Worm (Caenorhabditis elegans) whole organism, early embryonic: ENCODE data around the gene F09C6.13.

Experiments
- B0310.2 ChIP-seq: sonication (generic microtip); optimal IDR thresholded peaks from 2 replicates; lab custom pipeline; 2016; ENCODE audit warnings: mild to moderate bottlenecking, missing genetic modification characterization, missing compliant biosample characterization
- F13C5.2 ChIP-seq: sonication (generic microtip); optimal IDR thresholded peaks from 2 replicates; lab custom pipeline; 2017; ENCODE audit warnings: mild to moderate bottlenecking, missing genetic modification characterization, inconsistent platforms, missing compliant biosample characterization
- aly-1 ChIP-seq: sonication (generic microtip); optimal IDR thresholded peaks from 2 replicates; lab custom pipeline; 2016; ENCODE audit warnings: missing genetic modification characterization, missing compliant biosample characterization
- ama-1 ChIP-seq: fragments of 150-350 bp; optimal IDR thresholded peaks from 2 replicates; lab custom pipeline; 2014
- ceh-13 ChIP-seq: fragments of 200-800 bp; sonication (Bioruptor generic); optimal IDR thresholded peaks from 2 replicates; lab custom pipeline; 2018; ENCODE audit warnings: mild to moderate bottlenecking, missing genetic modification characterization, missing compliant biosample characterization
- ceh-36 ChIP-seq: sonication (generic microtip); optimal IDR thresholded peaks from 2 replicates; lab custom pipeline; 2016; ENCODE audit warnings: missing genetic modification characterization, inconsistent platforms, missing compliant biosample characterization
- ets-7 ChIP-seq: sonication (generic microtip); optimal IDR thresholded peaks from 2 replicates; lab custom pipeline; 2016; ENCODE audit warnings: missing genotype, missing genetic modification characterization, missing compliant biosample characterization
- flt-1 ChIP-seq: fragments of 200-800 bp; sonication (Bioruptor generic); IDR thresholded peaks from 2 replicates; pipeline ENCODE4 v1.3.6; 2022; ENCODE audit warnings: missing genetic modification characterization, missing compliant biosample characterization
- hmbx-1 ChIP-seq: sonication (generic microtip); optimal IDR thresholded peaks from 2 replicates; lab custom pipeline; 2016; ENCODE audit warnings: mild to moderate bottlenecking, missing genetic modification characterization, missing compliant biosample characterization
- hmg-4 ChIP-seq: fragments of 200-800 bp; sonication (Bioruptor generic); optimal IDR thresholded peaks from 2 replicates; lab custom pipeline; 2018; ENCODE audit warnings: mild to moderate bottlenecking, missing genetic modification characterization, missing compliant biosample characterization
- hnd-1 ChIP-seq: sonication (generic microtip); optimal IDR thresholded peaks from 2 replicates; lab custom pipeline; 2016; ENCODE audit warnings: missing genetic modification characterization, missing compliant biosample characterization
- pes-1 ChIP-seq: fragments of 200-800 bp; sonication (Bioruptor generic); IDR thresholded peaks from 2 replicates; pipeline ENCODE4 v1.3.6; 2022; ENCODE audit warnings: missing genetic modification reagents, missing genetic modification characterization, missing compliant biosample characterization
- scrt-1 ChIP-seq: fragments of 200-800 bp; sonication (Bioruptor generic); IDR thresholded peaks from 2 replicates; pipeline ENCODE4 v1.3.6; 2022; ENCODE audit warnings: missing genetic modification characterization, missing compliant biosample characterization
- sea-1 ChIP-seq: fragments of 200-800 bp; sonication (Bioruptor generic); conservative IDR thresholded peaks from 2 replicates; pipeline ENCODE4 v1.3.6; 2022; ENCODE audit warnings: missing genetic modification characterization, missing compliant biosample characterization
- tbx-11 ChIP-seq: fragments of 200-800 bp; sonication (Bioruptor generic); IDR thresholded peaks from 2 replicates; pipeline ENCODE4 v1.3.6; 2022; ENCODE audit warnings: missing genetic modification characterization, missing compliant biosample characterization
- tbx-37 ChIP-seq: fragments of 200-800 bp; sonication (Bioruptor generic); conservative IDR thresholded peaks from 2 replicates; pipeline ENCODE4 v1.3.6; 2022; ENCODE audit warnings: missing genetic modification reagents, missing genetic modification characterization, missing compliant biosample characterization
- tra-4 ChIP-seq: sonication (generic microtip); optimal IDR thresholded peaks from 2 replicates; lab custom pipeline; 2017; ENCODE audit warnings: missing genetic modification characterization, missing compliant biosample characterization

Gene F09C6.13

DNA sequence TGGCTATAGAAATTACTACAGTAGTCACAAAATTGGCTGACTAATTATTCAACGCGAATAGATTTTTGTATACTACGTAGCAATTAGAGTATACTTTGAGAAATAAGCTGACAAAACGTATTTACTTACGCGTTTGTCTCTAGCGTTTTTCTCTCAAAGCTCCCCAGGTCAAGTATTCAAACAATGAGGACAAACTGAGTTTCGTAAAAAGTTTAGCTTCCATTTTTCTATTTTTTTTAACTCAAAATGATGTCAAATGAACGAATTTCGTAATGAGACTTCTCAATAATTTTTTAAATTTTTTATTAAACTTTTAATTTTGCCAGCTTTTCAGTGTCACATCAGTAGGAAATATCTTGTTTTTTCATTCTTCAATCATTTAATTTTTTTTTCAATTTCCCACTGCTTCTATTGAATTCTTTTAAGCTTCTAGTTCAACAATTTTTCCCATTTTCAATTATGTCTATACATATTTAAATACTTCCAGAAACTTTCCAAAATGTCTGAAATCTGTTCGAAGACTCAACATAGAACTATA, 4.0 kb downstream of the F09C6.13 start, which contains the start of the genes ifas-2 and fbxa-44:
TSS of gene ifas-2 (minus strand) at position 101 of the 538 bp plus-strand sequence.
TSS of gene fbxa-44 (plus strand) at position 488 of the 538 bp plus-strand sequence.
- TF ChIP-seq tbx-11, result no peak
- no peak for TF ChIP-seq tra-4 (tag; lab: Kevin White, UChicago)
- no peak for TF ChIP-seq hmg-4 (GFP tag; lab: Kevin White, UChicago)
- no peak for TF ChIP-seq F13C5.2
- no peak for TF ChIP-seq hnd-1 (tag; lab: Kevin White, UChicago)
- TF ChIP-seq ets-7 (tag; lab: Kevin White, UChicago), result no peak
- TF ChIP-seq tbx-37, result no peak
- TF ChIP-seq aly-1 (tag; lab: Kevin White, UChicago), result no peak
- no peak for TF ChIP-seq ceh-36 (tag; lab: Kevin White, UChicago)

DNA sequence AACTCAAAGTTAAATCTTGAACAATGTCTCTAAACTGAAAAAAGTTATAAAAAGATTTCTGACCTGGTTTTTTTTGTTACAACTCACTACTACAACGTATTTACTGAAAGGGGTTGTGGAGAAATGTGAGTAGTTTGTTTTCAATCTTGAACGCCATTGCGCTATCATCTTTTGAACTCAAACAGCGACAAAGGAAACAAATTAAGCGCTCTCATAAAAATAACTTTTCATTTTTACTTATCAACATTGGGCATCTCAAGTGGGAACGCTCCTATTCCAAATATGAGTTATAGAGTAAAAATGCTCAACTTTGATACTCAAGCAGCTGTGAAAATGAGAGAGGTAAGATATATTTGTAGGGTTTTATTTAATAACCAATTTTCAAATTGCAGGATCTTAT, 8.6 kb downstream of the F09C6.13 start, which contains the start of gene F09C6.15:
TSS of gene F09C6.15 (plus strand) at position 301 of the 400 bp plus-strand sequence.
- TF ChIP-seq flt-1 (no peak), hnd-1 (tag; lab: Kevin White, UChicago) (no peak), aly-1 (tag; lab: Kevin White, UChicago) (no peak), scrt-1 (GFP tag; lab: Robert Waterston, UW) (no peak), sea-1 (GFP tag; lab: Robert Waterston, UW) (no peak)

ce11 chrV:16899355-16899754, 14.5 kb downstream of the F09C6.13 start, which contains the start of gene fbxa-45:
TSS of gene fbxa-45 (minus strand) at chrV:16899455.
- TF ChIP-seq scrt-1 (GFP tag; lab: Robert Waterston, UW) (no peak), ama-1 (no peak), F13C5.2 (no peak), aly-1 (tag; lab: Kevin White, UChicago) (no peak), hmg-4 (GFP tag; lab: Kevin White, UChicago) (no peak), tra-4 (tag; lab: Kevin White, UChicago) (no peak)

DNA sequence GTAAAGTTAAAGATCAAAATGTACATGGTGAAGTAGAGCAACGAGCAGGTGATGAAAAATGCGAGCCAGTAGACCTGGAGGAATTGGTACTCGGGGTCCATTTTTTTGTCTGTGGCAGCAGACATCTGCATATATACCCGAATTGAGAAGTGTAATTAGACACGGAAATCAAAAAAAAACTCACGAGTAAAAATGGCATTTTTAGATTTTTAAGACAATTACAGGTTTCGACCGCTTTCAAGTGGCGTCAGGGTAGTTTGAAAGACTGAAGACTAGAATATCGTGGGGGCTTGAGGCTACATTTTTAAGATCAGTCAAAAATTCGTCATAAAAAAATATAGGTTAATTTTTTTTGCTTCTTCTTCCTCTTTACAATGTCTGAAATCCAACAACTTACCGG, 17.9 kb downstream of the F09C6.13 start, which contains the start of gene srd-68:
TSS of gene srd-68 (minus strand) at position 101 of the 400 bp plus-strand sequence.
- TF ChIP-seq hmbx-1, result no peak
- TF ChIP-seq tra-4 (tag; lab: Kevin White, UChicago), result no peak
- TF ChIP-seq ceh-13 (GFP tag; lab: Kevin White, UChicago), result no peak

DNA sequence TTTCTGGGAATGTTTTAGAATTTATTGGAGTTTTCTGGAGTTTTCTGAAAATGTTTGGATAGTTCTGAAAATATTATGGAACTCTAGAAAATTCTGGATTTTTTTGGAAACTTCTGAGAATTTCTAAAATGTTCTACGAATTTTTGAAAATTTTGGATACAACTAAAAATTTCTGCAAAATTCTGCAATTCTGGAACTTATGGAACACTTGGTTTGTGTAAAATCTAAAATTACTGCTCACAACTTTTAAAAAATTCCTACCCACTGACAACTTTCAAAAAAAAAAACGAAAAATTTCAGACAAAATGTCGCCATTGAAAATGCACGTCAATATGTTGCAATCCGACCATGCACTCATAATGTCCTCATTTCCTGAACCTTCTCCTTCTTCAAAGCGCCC, 19.8 kb downstream of the F09C6.13 start, which contains the start of gene nhr-262:
TSS of gene nhr-262 (plus strand) at position 301 of the 400 bp plus-strand sequence.
- TF ChIP-seq hmg-4 (GFP tag; lab: Kevin White, UChicago), result no peak
- no peak for TF ChIP-seq flt-1
- TF ChIP-seq ets-7 (tag; lab: Kevin White, UChicago), result no peak
- TF ChIP-seq tra-4 (tag; lab: Kevin White, UChicago), result no peak
- no peak for TF ChIP-seq ama-1
- TF ChIP-seq aly-1 (tag; lab: Kevin White, UChicago), result no peak
- TF ChIP-seq ceh-13 (GFP tag; lab: Kevin White, UChicago), result no peak
- no peak for TF ChIP-seq ceh-36 (tag; lab: Kevin White, UChicago)

DNA sequence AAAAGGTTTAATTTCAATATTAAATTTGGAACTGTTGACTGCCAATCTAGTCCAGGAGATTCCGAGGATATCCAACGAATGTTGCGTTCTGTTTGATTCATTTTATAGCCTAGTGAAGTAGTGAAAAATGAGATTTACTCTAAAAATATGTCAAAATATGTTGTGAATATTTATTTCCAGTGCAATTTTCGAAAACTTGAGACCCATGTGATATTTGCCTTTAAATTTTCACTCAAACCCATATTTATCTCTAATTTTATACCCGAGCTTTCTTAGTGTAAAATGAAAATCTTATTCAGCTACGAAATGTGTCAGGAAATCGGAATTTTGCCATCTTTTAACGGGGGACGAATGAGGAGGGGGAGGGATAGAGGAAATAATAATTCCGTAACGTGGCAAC, 25.0 kb downstream of the F09C6.13 start, which contains the start of gene F09C6.16:
TSS of gene F09C6.16 (minus strand) at position 101 of the 400 bp plus-strand sequence.
- TF ChIP-seq flt-1 (no peak), hmbx-1 (no peak), tbx-37 (no peak), pes-1 (GFP tag; lab: Robert Waterston, UW) (no peak), hmg-4 (GFP tag; lab: Kevin White, UChicago) (no peak), hnd-1 (tag; lab: Kevin White, UChicago) (no peak), ceh-13 (GFP tag; lab: Kevin White, UChicago) (no peak), B0310.2 (no peak), aly-1 (tag; lab: Kevin White, UChicago) (no peak), sea-1 (GFP tag; lab: Robert Waterston, UW) (no peak)

DNA sequence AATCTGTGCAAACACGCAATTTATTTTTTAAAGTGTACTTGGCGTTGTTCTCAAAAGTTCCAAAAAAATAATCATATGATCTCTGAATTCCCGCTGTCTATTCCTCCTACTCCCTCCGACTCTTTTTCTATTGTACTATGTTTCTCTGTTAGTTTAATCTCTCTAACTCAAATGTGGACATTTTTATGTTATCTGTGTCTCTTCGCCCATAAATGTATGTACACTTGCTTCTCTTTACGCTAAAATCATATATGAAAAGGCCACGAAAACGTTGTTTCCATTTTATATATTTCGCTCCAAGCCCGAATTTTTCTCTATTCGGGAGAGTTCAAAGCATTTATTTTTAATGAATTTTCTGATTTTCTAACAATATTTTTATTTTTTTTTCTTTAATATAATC, 26.0 kb downstream of the F09C6.13 start:
- TF ChIP-seq hmbx-1 (no peak), aly-1 (tag; lab: Kevin White, UChicago) (no peak), ama-1 (no peak), hnd-1 (tag; lab: Kevin White, UChicago) (no peak), hmg-4 (GFP tag; lab: Kevin White, UChicago) (no peak), pes-1 (GFP tag; lab: Robert Waterston, UW) (no peak), ets-7 (tag; lab: Kevin White, UChicago) (no peak)

DNA sequence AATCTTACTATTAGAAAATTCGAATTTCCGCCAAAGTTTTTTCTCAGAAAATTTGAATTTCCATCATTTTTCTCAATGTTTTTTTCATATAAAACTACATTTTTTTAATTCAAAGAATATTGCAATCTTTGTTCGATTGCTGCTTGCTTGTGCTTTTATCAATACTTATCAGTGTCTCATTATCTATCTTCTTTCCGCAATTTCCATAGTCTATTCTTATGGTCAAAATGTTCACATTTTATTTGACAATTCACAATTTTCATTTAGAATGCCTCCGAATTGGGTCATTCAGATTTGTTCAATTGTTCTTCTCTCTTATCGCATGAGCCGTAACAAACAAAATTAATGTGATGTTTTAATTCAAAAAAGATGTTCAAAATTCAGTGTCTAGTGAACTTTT, 26.4 kb downstream of the F09C6.13 start:
- no peak for TF ChIP-seq ceh-13 (GFP tag; lab: Kevin White, UChicago)
- no peak for TF ChIP-seq ets-7 (tag; lab: Kevin White, UChicago)
- TF ChIP-seq B0310.2, result no peak
- no peak for TF ChIP-seq aly-1 (tag; lab: Kevin White, UChicago)
- no peak for TF ChIP-seq hmbx-1
- TF ChIP-seq tbx-37, result no peak
- TF ChIP-seq scrt-1 (GFP tag; lab: Robert Waterston, UW), result no peak
- TF ChIP-seq pes-1 (GFP tag; lab: Robert Waterston, UW), result no peak
- TF ChIP-seq tbx-11, result no peak
- TF ChIP-seq flt-1, result no peak
- no peak for TF ChIP-seq tra-4 (tag; lab: Kevin White, UChicago)
- TF ChIP-seq hnd-1 (tag; lab: Kevin White, UChicago), result no peak
- no peak for TF ChIP-seq ama-1
